Worm (Caenorhabditis elegans) whole organism, L4 larva: ENCODE results near the gene Y54F10BM.20.

Experiments
- F26F4.8 ChIP-seq: fragments of 200-800 bp; sonication (Bioruptor generic); conservative IDR thresholded peaks from 2 replicates; pipeline ENCODE4 v1.3.6; 2022; ENCODE audit warnings: missing genetic modification characterization, missing compliant biosample characterization
- F49E8.2 ChIP-seq: sonication (generic microtip); optimal IDR thresholded peaks from 2 replicates; lab custom pipeline; 2016; ENCODE audit warnings: missing compliant biosample characterization, mild to moderate bottlenecking, missing genetic modification characterization, borderline replicate concordance
- ZK337.2 ChIP-seq: fragments of 200-800 bp; sonication (Bioruptor generic); IDR thresholded peaks from 2 replicates; pipeline ENCODE4 v1.3.6; 2022; ENCODE audit warnings: missing genetic modification reagents, missing genetic modification characterization, missing compliant biosample characterization
- ama-1 ChIP-seq: fragments of 150-350 bp; optimal IDR thresholded peaks from 2 replicates; lab custom pipeline; 2014; ENCODE audit warnings: inconsistent platforms, mixed read lengths
- daf-16 ChIP-seq, 3 experiments: sonication (generic microtip); optimal IDR thresholded peaks; 2 replicates each; lab custom pipeline; 2016 to 2017; ENCODE audit warnings: missing genetic modification characterization in 3 of 3, missing genetic modification reagents in 3 of 3, mild to moderate bottlenecking in 2 of 3, missing compliant biosample characterization in 2 of 3, missing biosample characterization in 1 of 3, moderate library complexity in 1 of 3
- duxl-1 ChIP-seq: sonication (generic microtip); optimal IDR thresholded peaks from 2 replicates; lab custom pipeline; 2016; ENCODE audit warnings: mild to moderate bottlenecking, missing genetic modification characterization, moderate library complexity, missing compliant biosample characterization; ENCODE audit not compliant: poor library complexity
- hlh-11 ChIP-seq: fragments of 200-800 bp; sonication (Bioruptor generic); optimal IDR thresholded peaks from 2 replicates; lab custom pipeline; 2018; ENCODE audit warnings: mild to moderate bottlenecking, missing genetic modification characterization, missing compliant biosample characterization
- jun-1 ChIP-seq: fragments of 150-350 bp; optimal IDR thresholded peaks from 2 replicates; lab custom pipeline; 2014; ENCODE audit warnings: missing biosample characterization, missing genetic modification reagents, missing genetic modification characterization
- mxl-3 ChIP-seq: fragments of 200-800 bp; sonication (Bioruptor generic); optimal IDR thresholded peaks from 2 replicates; lab custom pipeline; 2018; ENCODE audit warnings: mild to moderate bottlenecking, missing genetic modification characterization, missing compliant biosample characterization
- nhr-10 ChIP-seq: fragments of 150-350 bp; optimal IDR thresholded peaks from 2 replicates; lab custom pipeline; 2014; ENCODE audit warnings: missing biosample characterization, missing genetic modification characterization
- nhr-11 ChIP-seq: fragments of 150-350 bp; optimal IDR thresholded peaks from 2 replicates; lab custom pipeline; 2014; ENCODE audit warnings: missing biosample characterization, missing genetic modification characterization
- nhr-76 ChIP-seq: fragments of 150-350 bp; optimal IDR thresholded peaks from 2 replicates; lab custom pipeline; 2014; ENCODE audit warnings: missing biosample characterization, missing genetic modification characterization
- tag-97 ChIP-seq: fragments of 200-800 bp; sonication (Bioruptor generic); IDR thresholded peaks from 2 replicates; pipeline ENCODE4 v1.3.6; 2022; ENCODE audit warnings: missing genetic modification characterization, missing compliant biosample characterization
- unc-130 ChIP-seq: sonication (generic microtip); optimal IDR thresholded peaks from 2 replicates; lab custom pipeline; 2016; ENCODE audit warnings: missing genetic modification reagents, missing genetic modification characterization, missing compliant biosample characterization

ce11 chrIII:2347291-2347690 lies 39.2 kb downstream of the Y54F10BM.20 start, which contains the start of gene gip-1:
- TF ChIP-seq ZK337.2 (no peak), tag-97 (GFP tag; lab: Robert Waterston, UW) (no peak), jun-1 (tag; lab: Kevin White, UChicago) (no peak), nhr-76 (tag; lab: Kevin White, UChicago) (no peak), ama-1 (no peak), F26F4.8 (GFP tag; lab: Robert Waterston, UW) (no peak), mxl-3 (GFP tag; lab: Kevin White, UChicago) (no peak), daf-16 (GFP tag; optimal IDR thresholded peaks at IDR 0.05; lab: Kevin White, UChicago) (no peak), daf-16 (tag; optimal IDR thresholded peaks at IDR 0.05; lab: Kevin White, UChicago) (no peak), nhr-10 (no peak), unc-130 (GFP tag; lab: Kevin White, UChicago) (no peak), duxl-1 (tag; lab: Kevin White, UChicago) (no peak), F49E8.2 (tag; lab: Kevin White, UChicago) (no peak), nhr-11 (tag; lab: Kevin White, UChicago) (no peak), hlh-11 (tag; lab: Kevin White, UChicago) (no peak)
